Worm (Caenorhabditis elegans): ENCODE data around the gene F45D3.4.

ce11 chrV:12530129-12530528 lies 22.9 kb downstream of the F45D3.4 start:
- TF ChIP-seq pha-4 (tag; optimal IDR thresholded peaks at IDR 0.05): no peak
- no peak for TF ChIP-seq pqm-1 (tag; optimal IDR thresholded peaks at IDR 0.05)
- no peak for TF ChIP-seq ama-1 (optimal IDR thresholded peaks at IDR 0.05)
- TF ChIP-seq pha-2 (tag; optimal IDR thresholded peaks at IDR 0.05): no peak
- TF ChIP-seq hlh-6 (tag; optimal IDR thresholded peaks at IDR 0.05): no peak
- TF ChIP-seq pros-1 (tag; optimal IDR thresholded peaks at IDR 0.05): no peak
- TF ChIP-seq lin-11 (tag; optimal IDR thresholded peaks at IDR 0.05): no peak
- no peak for TF ChIP-seq fkh-6 (tag; optimal IDR thresholded peaks at IDR 0.05)
